Fruit fly (Drosophila melanogaster) whole organism, embryonic: ENCODE measurements around the gene Eig71Ed.
A peak's percentile ranks its signal among the peaks of the same experiment; 100 is the strongest.

Experiments used
- Atf6 ChIP-seq: fragments of 200-800 bp; sonication (Bioruptor generic); IDR thresholded peaks from 2 replicates; pipeline ENCODE4 v1.3.6; 2022; ENCODE audit warnings: missing biosample characterization, missing genetic modification characterization
- CG10267 ChIP-seq: fragments of 200-800 bp; sonication (Bioruptor generic); optimal IDR thresholded peaks from 2 replicates; lab custom pipeline; 2018; ENCODE audit warnings: missing biosample characterization, mild to moderate bottlenecking, missing genetic modification characterization, moderate library complexity
- CG10366 ChIP-seq: fragments of 200-800 bp; sonication (Bioruptor generic); IDR thresholded peaks from 2 replicates; pipeline ENCODE4 v1.3.6; 2022; ENCODE audit warnings: missing biosample characterization, missing genetic modification characterization
- CG10543 ChIP-seq: fragments of 200-800 bp; sonication (Bioruptor generic); optimal IDR thresholded peaks from 3 replicates; lab custom pipeline; 2017; ENCODE audit warnings: missing biosample characterization, mild to moderate bottlenecking, missing genetic modification characterization, moderate library complexity
- CG11085 ChIP-seq: fragments of 200-800 bp; sonication (Bioruptor generic); IDR thresholded peaks from 2 replicates; pipeline ENCODE4 v1.3.6; 2022; ENCODE audit warnings: missing biosample characterization, missing genetic modification characterization
- CG11696 ChIP-seq: fragments of 200-800 bp; sonication (Bioruptor generic); IDR thresholded peaks from 2 replicates; pipeline ENCODE4 v1.3.6; 2022; ENCODE audit warnings: missing biosample characterization, missing genetic modification characterization
- CG12104 ChIP-seq: fragments of 200-800 bp; sonication (Bioruptor generic); optimal IDR thresholded peaks from 3 replicates; lab custom pipeline; 2016; ENCODE audit warnings: missing biosample characterization, missing genetic modification characterization
- CG13296 ChIP-seq: fragments of 200-800 bp; sonication (Bioruptor generic); optimal IDR thresholded peaks from 3 replicates; lab custom pipeline; 2018; ENCODE audit warnings: missing biosample characterization, mild to moderate bottlenecking, missing genetic modification characterization
- CG14965 ChIP-seq: fragments of 200-800 bp; sonication (Bioruptor generic); optimal IDR thresholded peaks from 2 replicates; lab custom pipeline; 2016; ENCODE audit warnings: missing biosample characterization, missing genetic modification characterization, borderline replicate concordance
- CG15011 ChIP-seq: fragments of 200-800 bp; sonication (Bioruptor generic); optimal IDR thresholded peaks from 3 replicates; lab custom pipeline; 2018; ENCODE audit warnings: missing biosample characterization, mild to moderate bottlenecking, missing genetic modification characterization
- CG15269 ChIP-seq: fragments of 200-800 bp; sonication (Bioruptor generic); optimal IDR thresholded peaks from 2 replicates; lab custom pipeline; 2018; ENCODE audit warnings: missing biosample characterization, mild to moderate bottlenecking, missing genetic modification characterization, moderate library complexity
- CG15696 ChIP-seq: fragments of 200-800 bp; sonication (Bioruptor generic); optimal IDR thresholded peaks from 2 replicates; lab custom pipeline; 2019; ENCODE audit warnings: missing biosample characterization, mild to moderate bottlenecking, missing genetic modification characterization, moderate library complexity
- CG17802 ChIP-seq: fragments of 200-800 bp; sonication (Bioruptor generic); optimal IDR thresholded peaks from 2 replicates; lab custom pipeline; 2018; ENCODE audit warnings: missing biosample characterization, mild to moderate bottlenecking, missing genetic modification characterization, moderate library complexity
- CG18764 ChIP-seq: fragments of 200-800 bp; sonication (Bioruptor generic); optimal IDR thresholded peaks from 3 replicates; lab custom pipeline; 2016; ENCODE audit warnings: missing biosample characterization, missing genetic modification characterization
- CG32772 ChIP-seq: fragments of 200-800 bp; sonication (Bioruptor generic); IDR thresholded peaks from 2 replicates; pipeline ENCODE4 v1.3.6; 2022; ENCODE audit warnings: missing biosample characterization, missing genetic modification characterization
- CG33557 ChIP-seq: fragments of 200-800 bp; sonication (Bioruptor generic); optimal IDR thresholded peaks from 2 replicates; lab custom pipeline; 2019; ENCODE audit warnings: missing biosample characterization, mild to moderate bottlenecking, missing genetic modification characterization, moderate library complexity
- CG3726 ChIP-seq: fragments of 200-800 bp; sonication (Bioruptor generic); IDR thresholded peaks from 3 replicates; pipeline ENCODE4, ENCODE4 v1.3.6; 2022; ENCODE audit warnings: missing biosample characterization, missing genetic modification characterization
- CG4424 ChIP-seq: fragments of 200-800 bp; sonication (Bioruptor generic); optimal IDR thresholded peaks from 3 replicates; lab custom pipeline; 2016; ENCODE audit warnings: missing biosample characterization, missing genetic modification characterization
- CG6689 ChIP-seq: fragments of 200-800 bp; sonication (Bioruptor generic); IDR thresholded peaks from 2 replicates; pipeline ENCODE4 v1.3.6; 2022; ENCODE audit warnings: missing biosample characterization, missing genetic modification characterization
- CG7745 ChIP-seq: fragments of 200-800 bp; sonication (Bioruptor generic); optimal IDR thresholded peaks from 2 replicates; lab custom pipeline; 2018; ENCODE audit warnings: missing biosample characterization, mild to moderate bottlenecking, missing genetic modification characterization, moderate library complexity
- CG9609 ChIP-seq: fragments of 200-800 bp; sonication (Bioruptor generic); optimal IDR thresholded peaks from 3 replicates; lab custom pipeline; 2016; ENCODE audit warnings: missing biosample characterization, missing genetic modification characterization
- E2f1 ChIP-seq: fragments of 200-800 bp; sonication (Bioruptor generic); IDR thresholded peaks from 2 replicates; pipeline ENCODE4 v1.3.6; 2022; ENCODE audit warnings: missing biosample characterization, missing genetic modification characterization
- HLHmδ ChIP-seq: fragments of 200-800 bp; sonication (Bioruptor generic); optimal IDR thresholded peaks from 2 replicates; lab custom pipeline; 2018; ENCODE audit warnings: missing biosample characterization, mild to moderate bottlenecking, missing genetic modification characterization, moderate library complexity
- Hand ChIP-seq: fragments of 200-800 bp; sonication (Bioruptor generic); optimal IDR thresholded peaks from 2 replicates; lab custom pipeline; 2017; ENCODE audit warnings: mild to moderate bottlenecking, missing biosample characterization, missing genetic modification reagents, missing genetic modification characterization
- Lim3 ChIP-seq: fragments of 200-800 bp; sonication (Bioruptor generic); IDR thresholded peaks from 2 replicates; pipeline ENCODE4 v1.3.6; 2022; ENCODE audit warnings: missing biosample characterization, missing genetic modification characterization
- MESR4 ChIP-seq: fragments of 200-800 bp; sonication (Bioruptor generic); optimal IDR thresholded peaks from 2 replicates; lab custom pipeline; 2018; ENCODE audit warnings: missing biosample characterization, mild to moderate bottlenecking, missing genetic modification characterization, moderate library complexity
- Max ChIP-seq: fragments of 200-800 bp; sonication (Bioruptor generic); optimal IDR thresholded peaks from 2 replicates; lab custom pipeline; 2016; ENCODE audit warnings: missing biosample characterization, mild to moderate bottlenecking, missing genetic modification characterization
- Mes4 ChIP-seq: fragments of 200-800 bp; sonication (Bioruptor generic); optimal IDR thresholded peaks from 2 replicates; lab custom pipeline; 2016; ENCODE audit warnings: missing biosample characterization, missing genetic modification characterization
- Myb ChIP-seq: fragments of 200-800 bp; sonication (Bioruptor generic); optimal IDR thresholded peaks from 2 replicates; lab custom pipeline; 2016; ENCODE audit warnings: missing biosample characterization, missing genetic modification characterization
- NC2β ChIP-seq: fragments of 200-800 bp; sonication (Bioruptor generic); optimal IDR thresholded peaks from 2 replicates; lab custom pipeline; 2016; ENCODE audit warnings: missing biosample characterization, missing genetic modification characterization
- NK7.1 ChIP-seq: fragments of 200-800 bp; sonication (Bioruptor generic); optimal IDR thresholded peaks from 3 replicates; lab custom pipeline; 2016; ENCODE audit warnings: missing biosample characterization, missing genetic modification characterization
- Side ChIP-seq: fragments of 200-800 bp; sonication (Bioruptor generic); optimal IDR thresholded peaks from 2 replicates; lab custom pipeline; 2016; ENCODE audit warnings: missing biosample characterization, missing genetic modification characterization
- cas ChIP-seq: fragments of 200-800 bp; sonication (Bioruptor generic); IDR thresholded peaks from 2 replicates; pipeline ENCODE4 v1.3.6; 2022; ENCODE audit warnings: missing biosample characterization, missing genetic modification characterization
- ci ChIP-seq: fragments of 200-800 bp; sonication (Bioruptor generic); IDR thresholded peaks from 3 replicates; pipeline ENCODE4 v1.3.6; 2022; ENCODE audit warnings: missing biosample characterization, missing genetic modification characterization
- ems ChIP-seq: fragments of 200-800 bp; sonication (Bioruptor generic); optimal IDR thresholded peaks from 3 replicates; lab custom pipeline; 2016; ENCODE audit warnings: missing biosample characterization, missing genetic modification characterization
- exex ChIP-seq: fragments of 200-800 bp; sonication (Bioruptor generic); optimal IDR thresholded peaks from 4 replicates; lab custom pipeline; 2018; ENCODE audit warnings: missing biosample characterization, mild to moderate bottlenecking, missing genetic modification characterization, moderate library complexity
- gsb ChIP-seq: fragments of 200-800 bp; sonication (Bioruptor generic); IDR thresholded peaks from 2 replicates; pipeline ENCODE4 v1.3.6; 2022; ENCODE audit warnings: missing biosample characterization, missing genetic modification characterization
- h ChIP-seq: fragments of >200 bp; optimal IDR thresholded peaks from 2 replicates; lab custom pipeline; 2017
- hb ChIP-seq: fragments of 200-800 bp; sonication (Bioruptor generic); IDR thresholded peaks from 3 replicates; pipeline ENCODE4 v1.3.6; 2022; ENCODE audit warnings: missing biosample characterization, missing genetic modification characterization; ENCODE audit not compliant: partially characterized antibody
- jing ChIP-seq: fragments of 200-800 bp; sonication (Bioruptor generic); optimal IDR thresholded peaks from 2 replicates; lab custom pipeline; 2018; ENCODE audit warnings: missing biosample characterization, mild to moderate bottlenecking, missing genetic modification characterization
- mirr ChIP-seq: fragments of 200-800 bp; sonication (Bioruptor generic); optimal IDR thresholded peaks from 3 replicates; lab custom pipeline; 2018; ENCODE audit warnings: missing biosample characterization, mild to moderate bottlenecking, missing genetic modification characterization
- onecut ChIP-seq: fragments of 200-800 bp; sonication (Bioruptor generic); IDR thresholded peaks from 2 replicates; pipeline ENCODE4 v1.3.6; 2022; ENCODE audit warnings: missing biosample characterization, missing genetic modification characterization
- slp2 ChIP-seq: fragments of 200-800 bp; sonication (Bioruptor generic); optimal IDR thresholded peaks from 2 replicates; lab custom pipeline; 2016; ENCODE audit warnings: missing biosample characterization, missing genetic modification characterization
- sqz ChIP-seq: fragments of 200-800 bp; sonication (Bioruptor generic); optimal IDR thresholded peaks from 3 replicates; lab custom pipeline; 2018; ENCODE audit warnings: missing biosample characterization, mild to moderate bottlenecking, missing genetic modification characterization
- tgo ChIP-seq: fragments of 200-800 bp; sonication (Bioruptor generic); IDR thresholded peaks from 3 replicates; pipeline ENCODE4 v1.3.6; 2022; ENCODE audit warnings: missing biosample characterization, missing genetic modification characterization
- tna ChIP-seq: fragments of 200-800 bp; sonication (Bioruptor generic); IDR thresholded peaks from 2 replicates; pipeline ENCODE4 v1.3.6; 2022; ENCODE audit warnings: missing biosample characterization, missing genetic modification characterization; ENCODE audit not compliant: partially characterized antibody
- toy ChIP-seq: fragments of 200-800 bp; sonication (Bioruptor generic); IDR thresholded peaks from 2 replicates; pipeline ENCODE4 v1.3.6; 2022; ENCODE audit warnings: missing biosample characterization, missing genetic modification characterization
- tup ChIP-seq: fragments of 200-800 bp; sonication (Bioruptor generic); optimal IDR thresholded peaks from 2 replicates; lab custom pipeline; 2016; ENCODE audit warnings: missing biosample characterization, mild to moderate bottlenecking, missing genetic modification characterization, moderate library complexity
- tx ChIP-seq: fragments of 200-800 bp; sonication (Bioruptor generic); optimal IDR thresholded peaks from 2 replicates; lab custom pipeline; 2016; ENCODE audit warnings: missing biosample characterization, missing genetic modification characterization
- unc-4 ChIP-seq: fragments of 200-800 bp; sonication (Bioruptor generic); IDR thresholded peaks from 2 replicates; pipeline ENCODE4 v1.3.6; 2022; ENCODE audit warnings: missing biosample characterization, missing genetic modification characterization; ENCODE audit not compliant: partially characterized antibody
- wor ChIP-seq: fragments of 200-800 bp; sonication (Bioruptor generic); IDR thresholded peaks from 2 replicates; pipeline ENCODE4 v1.3.6; 2022; ENCODE audit warnings: missing biosample characterization, missing genetic modification characterization

Eig71Ed gene

DNA sequence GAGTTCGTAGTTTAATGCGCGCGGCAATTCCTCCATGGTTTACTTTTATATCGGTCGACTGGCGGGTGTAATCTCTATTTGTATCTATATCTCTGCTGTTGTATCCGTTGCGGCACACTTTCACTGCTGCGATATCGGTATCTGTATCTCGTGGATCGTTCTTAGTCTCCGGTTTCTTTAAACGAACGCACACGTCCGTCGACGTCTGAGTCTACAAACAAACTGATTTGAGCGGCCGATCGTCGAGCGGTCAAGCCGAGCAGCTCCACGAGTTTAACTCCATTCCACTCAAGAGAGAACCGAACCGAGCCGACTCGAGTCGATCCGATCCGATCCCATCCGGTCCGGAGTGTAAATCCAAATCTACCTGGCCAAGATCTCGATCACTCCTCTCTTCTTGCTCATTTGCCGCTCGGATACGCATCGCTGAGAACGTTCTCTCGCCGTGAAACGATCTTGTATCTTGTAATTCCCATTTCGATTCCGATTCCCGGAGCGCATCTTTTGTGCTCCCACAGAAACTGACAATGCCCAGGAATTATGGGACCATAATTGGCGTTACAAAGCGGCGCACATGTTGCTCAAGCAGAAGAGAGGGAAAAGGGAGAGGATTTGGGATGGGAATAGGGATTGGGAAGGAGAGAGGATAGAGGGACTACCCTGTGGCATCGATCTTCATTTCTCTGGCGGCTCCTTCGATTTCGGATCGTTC lies 47.4 kb downstream of the Eig71Ed start, which contains the start of gene comm2 (continued):
- TF ChIP-seq Myb (GFP tag; lab: Kevin White, UChicago): no peak
- TF ChIP-seq CG15696 (tag; lab: Kevin White, UChicago): no peak
- TF ChIP-seq NC2β (GFP tag; lab: Kevin White, UChicago): no peak
- TF ChIP-seq CG15011 (GFP tag; lab: Kevin White, UChicago): no peak
- peak; percentile 18 for TF ChIP-seq Side (GFP tag; lab: Kevin White, UChicago)
- no peak for TF ChIP-seq CG12104 (GFP tag; lab: Kevin White, UChicago)
- TF ChIP-seq CG33557: no peak
- TF ChIP-seq CG10267 (tag; lab: Kevin White, UChicago): no peak
- TF ChIP-seq HLHmδ (GFP tag; lab: Kevin White, UChicago): peak; percentile 73
- no peak for TF ChIP-seq ems
- no peak for TF ChIP-seq Max (GFP tag; lab: Kevin White, UChicago)
- TF ChIP-seq ci (GFP tag; lab: Robert Waterston, UW): peak; percentile 55; the same call in 1 of the 3 replicates
- TF ChIP-seq cas (GFP tag; lab: Robert Waterston, UW): no peak
- no peak for TF ChIP-seq CG6689
- TF ChIP-seq slp2: no peak
- no peak for TF ChIP-seq CG3726 (GFP tag; lab: Robert Waterston, UW)
- TF ChIP-seq gsb (GFP tag; lab: Robert Waterston, UW): no peak
- no peak for TF ChIP-seq Atf6 (GFP tag; lab: Robert Waterston, UW)
- TF ChIP-seq toy (GFP tag; lab: Robert Waterston, UW): no peak
- TF ChIP-seq Hand (GFP tag; lab: Kevin White, UChicago): no peak
- no peak for TF ChIP-seq Mes4 (GFP tag; lab: Kevin White, UChicago)
- TF ChIP-seq CG15269 (tag; lab: Kevin White, UChicago): no peak
- no peak for TF ChIP-seq CG32772 (GFP tag; lab: Robert Waterston, UW)
- no peak for TF ChIP-seq CG13296 (GFP tag; lab: Kevin White, UChicago)
- no peak for TF ChIP-seq CG17802 (tag; lab: Kevin White, UChicago)
- TF ChIP-seq CG10366 (GFP tag; lab: Robert Waterston, UW): no peak
- TF ChIP-seq tup (GFP tag; lab: Kevin White, UChicago): no peak
- TF ChIP-seq h: no peak
- TF ChIP-seq mirr (GFP tag; lab: Kevin White, UChicago): no peak
- no peak for TF ChIP-seq MESR4 (GFP tag; lab: Kevin White, UChicago)
- TF ChIP-seq Lim3 (GFP tag; lab: Robert Waterston, UW): no peak
- no peak for TF ChIP-seq tgo (GFP tag; lab: Robert Waterston, UW)
- TF ChIP-seq CG14965 (GFP tag; lab: Kevin White, UChicago): no peak
- no peak for TF ChIP-seq jing
- no peak for TF ChIP-seq CG11085 (GFP tag; lab: Robert Waterston, UW)
- no peak for TF ChIP-seq CG7745 (tag; lab: Kevin White, UChicago)
- no peak for TF ChIP-seq CG11696
- no peak for TF ChIP-seq exex
- no peak for TF ChIP-seq CG18764 (GFP tag; lab: Kevin White, UChicago)
- no peak for TF ChIP-seq E2f1
- no peak for TF ChIP-seq CG9609 (GFP tag; lab: Kevin White, UChicago)
- TF ChIP-seq onecut (GFP tag; lab: Robert Waterston, UW): no peak
- TF ChIP-seq NK7.1 (GFP tag; lab: Kevin White, UChicago): no peak
- no peak for TF ChIP-seq unc-4 (GFP tag; lab: Robert Waterston, UW)
- no peak for TF ChIP-seq sqz (GFP tag; lab: Kevin White, UChicago)
- TF ChIP-seq hb (GFP tag; lab: Robert Waterston, UW): no peak
- no peak for TF ChIP-seq wor (GFP tag; lab: Robert Waterston, UW)
- no peak for TF ChIP-seq CG4424 (GFP tag; lab: Kevin White, UChicago)
- no peak; the same call in 1 of the 2 replicates for TF ChIP-seq tna (GFP tag; lab: Robert Waterston, UW)
- no peak for TF ChIP-seq CG10543 (GFP tag; lab: Kevin White, UChicago)
- TF ChIP-seq tx (GFP tag; lab: Kevin White, UChicago): no peak
